Fruit fly (Drosophila melanogaster) whole organism, embryonic: ENCODE results near the gene Cog2.

Experiments used
- Blimp-1 ChIP-seq: fragments of 200-800 bp; sonication (Bioruptor generic); optimal IDR thresholded peaks from 3 replicates; lab custom pipeline; 2018; ENCODE audit warnings: missing biosample characterization, missing genetic modification characterization, mild to moderate bottlenecking, moderate library complexity, missing genetic modification reagents
- CG10366 ChIP-seq: fragments of 200-800 bp; sonication (Bioruptor generic); IDR thresholded peaks from 2 replicates; pipeline ENCODE4 v1.3.6; 2022; ENCODE audit warnings: missing biosample characterization, missing genetic modification characterization
- CG10543 ChIP-seq: fragments of 200-800 bp; sonication (Bioruptor generic); optimal IDR thresholded peaks from 3 replicates; lab custom pipeline; 2017; ENCODE audit warnings: missing biosample characterization, mild to moderate bottlenecking, missing genetic modification characterization, moderate library complexity
- CG11247 ChIP-seq: fragments of 200-800 bp; sonication (Bioruptor generic); IDR thresholded peaks from 2 replicates; pipeline ENCODE4 v1.3.6; 2022; ENCODE audit warnings: missing biosample characterization, missing genetic modification characterization
- CG11560 ChIP-seq: fragments of 200-800 bp; sonication (Bioruptor generic); IDR thresholded peaks from 3 replicates; pipeline ENCODE4 v1.3.6; 2022; ENCODE audit warnings: missing biosample characterization, missing genetic modification characterization
- CG11696 ChIP-seq: fragments of 200-800 bp; sonication (Bioruptor generic); IDR thresholded peaks from 2 replicates; pipeline ENCODE4 v1.3.6; 2022; ENCODE audit warnings: missing biosample characterization, missing genetic modification characterization
- CG12219 ChIP-seq: fragments of 200-800 bp; sonication (Bioruptor generic); optimal IDR thresholded peaks from 3 replicates; lab custom pipeline; 2018; ENCODE audit warnings: missing biosample characterization, mild to moderate bottlenecking, missing genetic modification characterization
- CG13624 ChIP-seq: fragments of 200-800 bp; sonication (Bioruptor generic); optimal IDR thresholded peaks from 2 replicates; lab custom pipeline; 2016; ENCODE audit warnings: missing biosample characterization, missing genetic modification characterization
- CG15601 ChIP-seq: fragments of 200-800 bp; sonication (Bioruptor generic); optimal IDR thresholded peaks from 3 replicates; lab custom pipeline; 2019; ENCODE audit warnings: missing biosample characterization, mild to moderate bottlenecking, missing genetic modification characterization, moderate library complexity
- CG1603 ChIP-seq: fragments of 200-800 bp; sonication (Bioruptor generic); optimal IDR thresholded peaks from 2 replicates; lab custom pipeline; 2019; ENCODE audit warnings: missing biosample characterization, mild to moderate bottlenecking, missing genetic modification characterization, moderate library complexity
- CG16813 ChIP-seq: fragments of 200-800 bp; sonication (Bioruptor generic); IDR thresholded peaks from 3 replicates; pipeline ENCODE4 v1.3.6; 2022; ENCODE audit warnings: missing biosample characterization, missing genetic modification characterization; ENCODE audit not compliant: partially characterized antibody
- CG18476 ChIP-seq: fragments of 200-800 bp; sonication (Bioruptor generic); optimal IDR thresholded peaks from 2 replicates; lab custom pipeline; 2016; ENCODE audit warnings: missing biosample characterization, mild to moderate bottlenecking, missing genetic modification characterization
- CG18599 ChIP-seq: fragments of 200-800 bp; sonication (Bioruptor generic); optimal IDR thresholded peaks from 3 replicates; lab custom pipeline; 2017; ENCODE audit warnings: missing biosample characterization, missing genetic modification characterization, mild to moderate bottlenecking, moderate library complexity, missing genetic modification reagents
- CG2116 ChIP-seq: fragments of 200-800 bp; sonication (Bioruptor generic); optimal IDR thresholded peaks from 3 replicates; lab custom pipeline; 2018; ENCODE audit warnings: missing biosample characterization, mild to moderate bottlenecking, missing genetic modification characterization
- CG34376 ChIP-seq: fragments of 200-800 bp; sonication (Bioruptor generic); optimal IDR thresholded peaks from 2 replicates; lab custom pipeline; 2018; ENCODE audit warnings: missing biosample characterization, mild to moderate bottlenecking, missing genetic modification characterization
- CG4282 ChIP-seq: fragments of 200-800 bp; sonication (Bioruptor generic); optimal IDR thresholded peaks from 2 replicates; lab custom pipeline; 2016; ENCODE audit warnings: missing biosample characterization, missing genetic modification characterization
- CG5180 ChIP-seq: fragments of 200-800 bp; sonication (Bioruptor generic); optimal IDR thresholded peaks from 3 replicates; lab custom pipeline; 2017; ENCODE audit warnings: missing biosample characterization, missing genetic modification characterization, mild to moderate bottlenecking, moderate library complexity, missing genetic modification reagents
- CG6272 ChIP-seq: fragments of 200-800 bp; sonication (Bioruptor generic); IDR thresholded peaks from 2 replicates; pipeline ENCODE4 v1.3.6; 2022; ENCODE audit warnings: missing biosample characterization, missing genetic modification characterization
- CG9437 ChIP-seq: fragments of 200-800 bp; sonication (Bioruptor generic); optimal IDR thresholded peaks from 2 replicates; lab custom pipeline; 2018; ENCODE audit warnings: missing biosample characterization, mild to moderate bottlenecking, missing genetic modification characterization
- CrebB ChIP-seq: fragments of 200-800 bp; sonication (Bioruptor generic); optimal IDR thresholded peaks from 3 replicates; lab custom pipeline; 2018; ENCODE audit warnings: missing biosample characterization, mild to moderate bottlenecking, missing genetic modification characterization
- Dip2 ChIP-seq: fragments of 200-800 bp; sonication (Bioruptor generic); IDR thresholded peaks from 2 replicates; pipeline ENCODE4 v1.3.6; 2022; ENCODE audit warnings: missing biosample characterization, missing genetic modification characterization
- Dp ChIP-seq: fragments of 200-800 bp; sonication (Bioruptor generic); optimal IDR thresholded peaks from 2 replicates; lab custom pipeline; 2018; ENCODE audit warnings: missing biosample characterization, mild to moderate bottlenecking, missing genetic modification characterization, moderate library complexity
- Gsc ChIP-seq: fragments of 200-800 bp; sonication (Bioruptor generic); IDR thresholded peaks from 2 replicates; pipeline ENCODE4 v1.3.6; 2022; ENCODE audit warnings: missing biosample characterization, missing genetic modification characterization
- H15 ChIP-seq: fragments of 200-800 bp; sonication (Bioruptor generic); IDR thresholded peaks from 3 replicates; pipeline ENCODE4 v1.3.6; 2022; ENCODE audit warnings: missing biosample characterization, missing genetic modification characterization
- Hmr ChIP-seq: fragments of 200-800 bp; sonication (Bioruptor generic); optimal IDR thresholded peaks from 3 replicates; lab custom pipeline; 2017; ENCODE audit warnings: mild to moderate bottlenecking, missing biosample characterization, missing genetic modification reagents, missing genetic modification characterization
- Kr ChIP-seq: fragments of 200-800 bp; sonication (Bioruptor generic); optimal IDR thresholded peaks from 2 replicates; lab custom pipeline; 2017; ENCODE audit warnings: missing biosample characterization, mild to moderate bottlenecking, missing genetic modification characterization
- Opbp ChIP-seq: fragments of 200-800 bp; sonication (Bioruptor generic); IDR thresholded peaks from 3 replicates; pipeline ENCODE4 v1.3.6; 2022; ENCODE audit warnings: missing biosample characterization, missing genetic modification characterization; ENCODE audit not compliant: partially characterized antibody
- Poxn ChIP-seq: fragments of 200-800 bp; sonication (Bioruptor generic); IDR thresholded peaks from 2 replicates; pipeline ENCODE4 v1.3.6; 2022; ENCODE audit warnings: missing biosample characterization, missing genetic modification characterization
- Side ChIP-seq: fragments of 200-800 bp; sonication (Bioruptor generic); optimal IDR thresholded peaks from 2 replicates; lab custom pipeline; 2016; ENCODE audit warnings: missing biosample characterization, missing genetic modification characterization
- abd-A ChIP-seq: fragments of 200-800 bp; sonication (Bioruptor generic); optimal IDR thresholded peaks from 3 replicates; lab custom pipeline; 2019; ENCODE audit warnings: missing biosample characterization, mild to moderate bottlenecking, missing genetic modification characterization, moderate library complexity
- corto ChIP-seq: fragments of 200-800 bp; sonication (Bioruptor generic); optimal IDR thresholded peaks from 2 replicates; lab custom pipeline; 2016; ENCODE audit warnings: missing biosample characterization, mild to moderate bottlenecking, missing genetic modification characterization, moderate library complexity
- cwo ChIP-seq: fragments of 200-800 bp; sonication (Bioruptor generic); optimal IDR thresholded peaks from 3 replicates; lab custom pipeline; 2017; ENCODE audit warnings: missing biosample characterization, missing genetic modification characterization, mild to moderate bottlenecking, moderate library complexity, missing genetic modification reagents
- dpn ChIP-seq, 2 experiments: fragments of 200-800 bp; sonication (Bioruptor generic); optimal IDR thresholded peaks; 3 replicates each; lab custom pipeline; 2016; ENCODE audit warnings: missing biosample characterization in 2 of 2, missing genetic modification characterization in 2 of 2
- ewg ChIP-seq: fragments of 200-800 bp; sonication (Bioruptor generic); optimal IDR thresholded peaks from 3 replicates; lab custom pipeline; 2017; ENCODE audit warnings: mild to moderate bottlenecking, missing biosample characterization, missing genetic modification reagents, missing genetic modification characterization
- insv ChIP-seq, 2 experiments: fragments of 200-800 bp; sonication (Bioruptor generic); optimal IDR thresholded peaks; 3 replicates each; lab custom pipeline; 2016 to 2018; ENCODE audit warnings: missing biosample characterization in 2 of 2, missing genetic modification characterization in 2 of 2
- mam ChIP-seq: fragments of 200-800 bp; sonication (Bioruptor generic); optimal IDR thresholded peaks from 3 replicates; lab custom pipeline; 2016; ENCODE audit warnings: missing biosample characterization, missing genetic modification characterization
- nau ChIP-seq: fragments of 200-800 bp; sonication (Bioruptor generic); optimal IDR thresholded peaks from 3 replicates; lab custom pipeline; 2017; ENCODE audit warnings: missing biosample characterization, mild to moderate bottlenecking, missing genetic modification characterization, missing genetic modification reagents
- odd ChIP-seq: fragments of 200-800 bp; sonication (Bioruptor generic); optimal IDR thresholded peaks from 2 replicates; lab custom pipeline; 2017; ENCODE audit warnings: missing biosample characterization, mild to moderate bottlenecking, missing genetic modification characterization
- pita ChIP-seq: fragments of 200-800 bp; sonication (Bioruptor generic); optimal IDR thresholded peaks from 2 replicates; lab custom pipeline; 2017; ENCODE audit warnings: missing biosample characterization, mild to moderate bottlenecking, missing genetic modification characterization
- pnt ChIP-seq: fragments of 200-800 bp; sonication (Bioruptor generic); optimal IDR thresholded peaks from 3 replicates; lab custom pipeline; 2016; ENCODE audit warnings: missing biosample characterization, missing genetic modification characterization
- row ChIP-seq: fragments of 200-800 bp; sonication (Bioruptor generic); IDR thresholded peaks from 3 replicates; pipeline ENCODE4 v1.3.6; 2022; ENCODE audit warnings: missing biosample characterization, missing genetic modification characterization
- seq ChIP-seq: fragments of 200-800 bp; sonication (Bioruptor generic); IDR thresholded peaks from 2 replicates; pipeline ENCODE4 v1.3.6; 2022; ENCODE audit warnings: missing biosample characterization, missing genetic modification characterization
- tap ChIP-seq: fragments of 200-800 bp; optimal IDR thresholded peaks from 3 replicates; lab custom pipeline; 2019; ENCODE audit warnings: missing biosample characterization, mild to moderate bottlenecking, missing genetic modification characterization, moderate library complexity
- tin ChIP-seq: fragments of 200-800 bp; sonication (Bioruptor generic); optimal IDR thresholded peaks from 3 replicates; lab custom pipeline; 2016; ENCODE audit warnings: missing biosample characterization, missing genetic modification characterization
- trem ChIP-seq: fragments of 200-800 bp; optimal IDR thresholded peaks from 3 replicates; lab custom pipeline; 2019; ENCODE audit warnings: missing biosample characterization, mild to moderate bottlenecking, missing genetic modification characterization, moderate library complexity
- twi ChIP-seq: fragments of 200-800 bp; optimal IDR thresholded peaks from 2 replicates; lab custom pipeline; 2019; ENCODE audit warnings: missing biosample characterization, mild to moderate bottlenecking, missing genetic modification characterization, moderate library complexity
- vfl ChIP-seq: fragments of 200-800 bp; sonication (Bioruptor generic); optimal IDR thresholded peaks from 2 replicates; lab custom pipeline; 2016; ENCODE audit warnings: missing biosample characterization, missing genetic modification characterization
- zen ChIP-seq: fragments of 200-800 bp; sonication (Bioruptor generic); optimal IDR thresholded peaks from 3 replicates; lab custom pipeline; 2018; ENCODE audit warnings: missing biosample characterization, mild to moderate bottlenecking, missing genetic modification characterization, moderate library complexity

The Cog2 gene

dm6 chr3R:15356645-15357431, 4.6 kb downstream of the Cog2 start, which contains the start of the genes Atg4b and Hibch (continued):
- TF ChIP-seq H15 (GFP tag; lab: Robert Waterston, UW) (peak; percentile 73; the same call in 2 of the 3 replicates), insv (GFP tag; optimal IDR thresholded peaks at IDR 0.05; lab: Kevin White, UChicago) (peak in 1 of 2 experiments; percentile 70), CG18599 (GFP tag; lab: Kevin White, UChicago) (peak; percentile 91), Kr (no peak), Dip2 (no peak), CG15601 (tag; lab: Kevin White, UChicago) (peak; percentile 79), CG4282 (GFP tag; lab: Kevin White, UChicago) (no peak), corto (GFP tag; lab: Kevin White, UChicago) (no peak), Blimp-1 (GFP tag; lab: Kevin White, UChicago) (peak; percentile 76), CG34376 (GFP tag; lab: Kevin White, UChicago) (peak; percentile 82), CG18476 (GFP tag; lab: Kevin White, UChicago) (peak; percentile 64), CG5180 (no peak), nau (GFP tag; lab: Kevin White, UChicago) (no peak), seq (peak; percentile 68), ewg (peak; percentile 98), CG9437 (GFP tag; lab: Kevin White, UChicago) (peak; percentile 72), mam (GFP tag; lab: Kevin White, UChicago) (peak; percentile 46), dpn (GFP tag; optimal IDR thresholded peaks at IDR 0.05; lab: Kevin White, UChicago) (peak in 1 of 2 experiments; percentile 75), Dp (GFP tag; lab: Kevin White, UChicago) (peak; percentile 5), trem (tag; lab: Kevin White, UChicago) (peak; percentile 87), CrebB (peak; percentile 35), Hmr (GFP tag; lab: Kevin White, UChicago) (no peak), CG6272 (GFP tag; lab: Robert Waterston, UW) (peak; percentile 77), zen (tag; lab: Kevin White, UChicago) (peak; percentile 91), row (GFP tag; lab: Robert Waterston, UW) (peak; percentile 97), CG1603 (tag; lab: Kevin White, UChicago) (peak; percentile 78), abd-A (tag; lab: Kevin White, UChicago) (no peak), CG11696 (GFP tag; lab: Robert Waterston, UW) (peak; percentile 48; the same call in 1 of the 2 replicates), vfl (GFP tag; lab: Kevin White, UChicago) (peak; percentile 43), CG11247 (GFP tag; lab: Robert Waterston, UW) (peak; percentile 65), pnt (GFP tag; lab: Kevin White, UChicago) (peak; percentile 41), tap (tag; lab: Kevin White, UChicago) (no peak), CG13624 (GFP tag; lab: Kevin White, UChicago) (peak; percentile 81), CG2116 (peak; percentile 69), twi (tag; lab: Kevin White, UChicago) (peak; percentile 86), cwo (GFP tag; lab: Kevin White, UChicago) (peak; percentile 79), tin (GFP tag; lab: Kevin White, UChicago) (peak; percentile 84), odd (GFP tag; lab: Kevin White, UChicago) (peak; percentile 70), Gsc (GFP tag; lab: Robert Waterston, UW) (0 out of 2 replicates have a peak, but pooled peaks have one; percentile 41), CG11560 (tag; lab: Robert Waterston, UW) (peak; percentile 49; the same call in 2 of the 3 replicates), Side (GFP tag; lab: Kevin White, UChicago) (no peak), Opbp (GFP tag; lab: Robert Waterston, UW) (no peak), pita (GFP tag; lab: Kevin White, UChicago) (no peak), CG16813 (GFP tag; lab: Robert Waterston, UW) (no peak), Poxn (no peak; the same call in 1 of the 2 replicates), CG10543 (GFP tag; lab: Kevin White, UChicago) (peak; percentile 96), CG12219 (GFP tag; lab: Kevin White, UChicago) (peak; percentile 43), CG10366 (GFP tag; lab: Robert Waterston, UW) (peak; percentile 74)
